Worm (Caenorhabditis elegans) whole organism, midembryonic: ENCODE measurements around the gene T05H10.1.

Experiments used
- cog-1 ChIP-seq: sonication (generic microtip); optimal IDR thresholded peaks from 2 replicates; lab custom pipeline; 2016; ENCODE audit warnings: missing genetic modification characterization, missing compliant biosample characterization
- flt-1 ChIP-seq: fragments of 200-800 bp; sonication (Bioruptor generic); IDR thresholded peaks from 2 replicates; pipeline ENCODE4 v1.3.6; 2022; ENCODE audit warnings: missing genetic modification characterization, missing compliant biosample characterization
- klf-2 ChIP-seq: fragments of 200-800 bp; sonication (Bioruptor generic); conservative IDR thresholded peaks from 2 replicates; pipeline ENCODE4 v1.3.6; 2022; ENCODE audit warnings: missing genetic modification reagents, missing genetic modification characterization, missing compliant biosample characterization
- ref-1 ChIP-seq: fragments of 200-800 bp; sonication (Bioruptor generic); conservative IDR thresholded peaks from 2 replicates; pipeline ENCODE4 v1.3.6; 2022; ENCODE audit warnings: missing genetic modification reagents, missing genetic modification characterization, missing compliant biosample characterization
- tab-1 ChIP-seq: fragments of 200-800 bp; sonication (Bioruptor generic); IDR thresholded peaks from 2 replicates; pipeline ENCODE4 v1.3.6; 2022; ENCODE audit warnings: missing genetic modification characterization, missing compliant biosample characterization
- ztf-23 ChIP-seq: fragments of 200-800 bp; sonication (Bioruptor generic); IDR thresholded peaks from 2 replicates; pipeline ENCODE4 v1.3.6; 2022; ENCODE audit warnings: missing genetic modification reagents, missing genetic modification characterization, missing compliant biosample characterization
- ztf-29 ChIP-seq: fragments of 200-800 bp; sonication (Bioruptor generic); IDR thresholded peaks from 2 replicates; pipeline ENCODE4 v1.3.6; 2022; ENCODE audit warnings: missing genetic modification reagents, missing genetic modification characterization, missing compliant biosample characterization

- TF ChIP-seq cog-1 (no peak), ztf-29 (GFP tag; lab: Robert Waterston, UW) (no peak), ref-1 (GFP tag; lab: Robert Waterston, UW) (no peak), tab-1 (no peak), flt-1 (GFP tag; lab: Robert Waterston, UW) (no peak), klf-2 (GFP tag; lab: Robert Waterston, UW) (no peak), ztf-23 (GFP tag; lab: Robert Waterston, UW) (no peak)
Measured at ce11 chrII:8074058-8074457, 31.7 kb downstream of the T05H10.1 start.
